Fruit fly (Drosophila melanogaster) whole organism, embryonic: ENCODE measurements around the gene CG2147.

Source experiments
- Awh ChIP-seq: fragments of 200-800 bp; sonication (Bioruptor generic); IDR thresholded peaks from 2 replicates; pipeline ENCODE4, ENCODE4 v1.3.6; 2022; ENCODE audit warnings: missing biosample characterization, missing genetic modification characterization
- CG10366 ChIP-seq: fragments of 200-800 bp; sonication (Bioruptor generic); IDR thresholded peaks from 2 replicates; pipeline ENCODE4 v1.3.6; 2022; ENCODE audit warnings: missing biosample characterization, missing genetic modification characterization
- CG11504 ChIP-seq: fragments of 200-800 bp; sonication (Bioruptor generic); optimal IDR thresholded peaks from 3 replicates; lab custom pipeline; 2019; ENCODE audit warnings: missing biosample characterization, mild to moderate bottlenecking, missing genetic modification characterization, moderate library complexity
- CG14441 ChIP-seq: fragments of 200-800 bp; sonication (Bioruptor generic); IDR thresholded peaks from 2 replicates; pipeline ENCODE4 v1.3.6; 2022; ENCODE audit warnings: missing biosample characterization, missing genetic modification characterization
- CG15269 ChIP-seq: fragments of 200-800 bp; sonication (Bioruptor generic); optimal IDR thresholded peaks from 2 replicates; lab custom pipeline; 2018; ENCODE audit warnings: missing biosample characterization, mild to moderate bottlenecking, missing genetic modification characterization, moderate library complexity
- CG15514 ChIP-seq: fragments of 200-800 bp; sonication (Bioruptor generic); optimal IDR thresholded peaks from 3 replicates; lab custom pipeline; 2017; ENCODE audit warnings: missing biosample characterization, missing genetic modification characterization, mild to moderate bottlenecking, moderate library complexity, missing genetic modification reagents
- CG17829 ChIP-seq: fragments of 200-800 bp; optimal IDR thresholded peaks from 2 replicates; lab custom pipeline; 2019; ENCODE audit warnings: missing biosample characterization, mild to moderate bottlenecking, missing genetic modification characterization, moderate library complexity
- CG18011 ChIP-seq: fragments of 200-800 bp; sonication (Bioruptor generic); optimal IDR thresholded peaks from 2 replicates; lab custom pipeline; 2017; ENCODE audit warnings: missing biosample characterization, missing genetic modification characterization, mild to moderate bottlenecking, moderate library complexity, missing genotype
- CG18262 ChIP-seq: fragments of 200-800 bp; optimal IDR thresholded peaks from 3 replicates; lab custom pipeline; 2019; ENCODE audit warnings: missing biosample characterization, mild to moderate bottlenecking, missing genetic modification characterization, moderate library complexity
- CG2678 ChIP-seq: fragments of 200-800 bp; sonication (Bioruptor generic); optimal IDR thresholded peaks from 3 replicates; lab custom pipeline; 2019; ENCODE audit warnings: missing biosample characterization, mild to moderate bottlenecking, missing genetic modification characterization, moderate library complexity
- CG2712 ChIP-seq: fragments of 200-800 bp; optimal IDR thresholded peaks from 3 replicates; lab custom pipeline; 2019; ENCODE audit warnings: missing biosample characterization, mild to moderate bottlenecking, missing genetic modification characterization, moderate library complexity
- CG32767 ChIP-seq: fragments of 200-800 bp; sonication (Bioruptor generic); IDR thresholded peaks from 2 replicates; pipeline ENCODE4 v1.3.6; 2022; ENCODE audit warnings: missing biosample characterization, missing genetic modification characterization
- CG32772 ChIP-seq: fragments of 200-800 bp; sonication (Bioruptor generic); IDR thresholded peaks from 2 replicates; pipeline ENCODE4 v1.3.6; 2022; ENCODE audit warnings: missing biosample characterization, missing genetic modification characterization
- CG33213 ChIP-seq: fragments of 200-800 bp; sonication (Bioruptor generic); optimal IDR thresholded peaks from 3 replicates; lab custom pipeline; 2016; ENCODE audit warnings: missing biosample characterization, missing genetic modification characterization
- CG6689 ChIP-seq: fragments of 200-800 bp; sonication (Bioruptor generic); IDR thresholded peaks from 2 replicates; pipeline ENCODE4 v1.3.6; 2022; ENCODE audit warnings: missing biosample characterization, missing genetic modification characterization
- CG7357 ChIP-seq: fragments of 200-800 bp; sonication (Bioruptor generic); IDR thresholded peaks from 3 replicates; pipeline ENCODE4 v1.3.6; 2022; ENCODE audit warnings: missing biosample characterization, missing genetic modification characterization
- CG7839 ChIP-seq: fragments of 200-800 bp; sonication (Bioruptor generic); optimal IDR thresholded peaks from 3 replicates; lab custom pipeline; 2018; ENCODE audit warnings: missing biosample characterization, mild to moderate bottlenecking, missing genetic modification characterization, moderate library complexity
- CG8388 ChIP-seq: fragments of 200-800 bp; sonication (Bioruptor generic); optimal IDR thresholded peaks from 2 replicates; lab custom pipeline; 2019; ENCODE audit warnings: missing biosample characterization, mild to moderate bottlenecking, missing genetic modification characterization, moderate library complexity
- CrebB ChIP-seq: fragments of 200-800 bp; sonication (Bioruptor generic); optimal IDR thresholded peaks from 3 replicates; lab custom pipeline; 2018; ENCODE audit warnings: missing biosample characterization, mild to moderate bottlenecking, missing genetic modification characterization
- E2f2 ChIP-seq: fragments of 200-800 bp; sonication (Bioruptor generic); IDR thresholded peaks from 2 replicates; pipeline ENCODE4 v1.3.6; 2022; ENCODE audit warnings: missing biosample characterization, missing genetic modification characterization
- ERR ChIP-seq: fragments of 200-800 bp; sonication (Bioruptor generic); optimal IDR thresholded peaks from 2 replicates; lab custom pipeline; 2016; ENCODE audit warnings: missing biosample characterization, missing genetic modification characterization
- Fer2 ChIP-seq: fragments of 200-800 bp; sonication (Bioruptor generic); optimal IDR thresholded peaks from 2 replicates; lab custom pipeline; 2018; ENCODE audit warnings: missing biosample characterization, mild to moderate bottlenecking, missing genetic modification characterization, moderate library complexity
- H2.0 ChIP-seq: fragments of 200-800 bp; sonication (Bioruptor generic); IDR thresholded peaks from 2 replicates; pipeline ENCODE4 v1.3.6; 2022; ENCODE audit warnings: missing biosample characterization, missing genetic modification characterization
- Hr51 ChIP-seq, 2 experiments: fragments of 200-800 bp; sonication (Bioruptor generic); optimal IDR thresholded peaks; 2 replicates in 1 of 2; 3 replicates in 1 of 2; lab custom pipeline; 2016 to 2018; ENCODE audit warnings: missing biosample characterization in 2 of 2, missing genetic modification characterization in 2 of 2, mild to moderate bottlenecking in 1 of 2, moderate library complexity in 1 of 2
- Neu2 ChIP-seq: fragments of 200-800 bp; sonication (Bioruptor generic); optimal IDR thresholded peaks from 3 replicates; lab custom pipeline; 2016; ENCODE audit warnings: missing biosample characterization, missing genetic modification characterization, borderline replicate concordance
- Ravus ChIP-seq: fragments of 200-800 bp; sonication (Bioruptor generic); IDR thresholded peaks from 2 replicates; pipeline ENCODE4 v1.3.6; 2022; ENCODE audit warnings: missing biosample characterization, missing genetic modification characterization
- Rx ChIP-seq: fragments of 200-800 bp; sonication (Bioruptor generic); IDR thresholded peaks from 2 replicates; pipeline ENCODE4 v1.3.6; 2022; ENCODE audit warnings: missing biosample characterization, missing genetic modification characterization
- Sox102F ChIP-seq: fragments of 200-800 bp; sonication (Bioruptor generic); optimal IDR thresholded peaks from 2 replicates; lab custom pipeline; 2018; ENCODE audit warnings: missing biosample characterization, mild to moderate bottlenecking, missing genetic modification characterization, moderate library complexity
- Xrp1 ChIP-seq: fragments of 200-800 bp; sonication (Bioruptor generic); IDR thresholded peaks from 2 replicates; pipeline ENCODE4 v1.3.6; 2022; ENCODE audit warnings: missing biosample characterization, missing genetic modification characterization
- ci ChIP-seq: fragments of 200-800 bp; sonication (Bioruptor generic); IDR thresholded peaks from 3 replicates; pipeline ENCODE4 v1.3.6; 2022; ENCODE audit warnings: missing biosample characterization, missing genetic modification characterization
- dan ChIP-seq: fragments of 200-800 bp; sonication (Bioruptor generic); IDR thresholded peaks from 2 replicates; pipeline ENCODE4 v1.3.6; 2022; ENCODE audit warnings: missing biosample characterization, missing genetic modification characterization
- dysf ChIP-seq: fragments of 200-800 bp; sonication (Bioruptor generic); IDR thresholded peaks from 3 replicates; pipeline ENCODE4 v1.3.6; 2022; ENCODE audit warnings: missing biosample characterization, missing genetic modification characterization
- ems ChIP-seq: fragments of 200-800 bp; sonication (Bioruptor generic); optimal IDR thresholded peaks from 3 replicates; lab custom pipeline; 2016; ENCODE audit warnings: missing biosample characterization, missing genetic modification characterization
- eve ChIP-seq, 2 experiments: fragments of >200 bp; optimal IDR thresholded peaks; 2 replicates each; lab custom pipeline; 2017; ENCODE audit warnings: missing biosample characterization in 2 of 2, missing genetic modification characterization in 2 of 2
- gcm ChIP-seq: fragments of 200-800 bp; sonication (Bioruptor generic); optimal IDR thresholded peaks from 2 replicates; lab custom pipeline; 2019; ENCODE audit warnings: missing biosample characterization, mild to moderate bottlenecking, missing genetic modification characterization, moderate library complexity
- lmd ChIP-seq: fragments of 200-800 bp; sonication (Bioruptor generic); IDR thresholded peaks from 2 replicates; pipeline ENCODE4 v1.3.6; 2022; ENCODE audit warnings: missing biosample characterization, missing genetic modification characterization
- lov ChIP-seq, 2 experiments: fragments of 200-800 bp in 1 of 2; fragments of >200 bp in 1 of 2; sonication (Bioruptor generic) in 1 of 2; IDR thresholded peaks in 1 of 2; optimal IDR thresholded peaks in 1 of 2; 2 replicates in 1 of 2; 3 replicates in 1 of 2; pipeline versions ENCODE4 v1.3.6 to Lab custom; 2017 to 2022; ENCODE audit warnings: missing biosample characterization in 1 of 2, missing genetic modification characterization in 1 of 2
- pan ChIP-seq, 4 experiments: fragments of >200 bp in 3 of 4; fragments of 200-800 bp in 1 of 4; sonication (Bioruptor generic) in 1 of 4; optimal IDR thresholded peaks in 3 of 4; IDR thresholded peaks in 1 of 4; 2 replicates each; pipeline versions ENCODE4 v1.3.6 to Lab custom; 2017 to 2022; ENCODE audit warnings: missing biosample characterization in 2 of 4, missing genetic modification characterization in 2 of 4, mixed read lengths in 1 of 4
- prd ChIP-seq, 3 experiments: fragments of >200 bp in 2 of 3; fragments of 200-800 bp in 1 of 3; sonication (Bioruptor generic) in 1 of 3; optimal IDR thresholded peaks in 2 of 3; IDR thresholded peaks in 1 of 3; 2 replicates in 2 of 3; 3 replicates in 1 of 3; pipeline versions ENCODE4 v1.3.6 to Lab custom; 2017 to 2022; ENCODE audit warnings: missing biosample characterization in 1 of 3, missing genetic modification characterization in 1 of 3
- ranshi ChIP-seq: fragments of 200-800 bp; sonication (Bioruptor generic); IDR thresholded peaks from 2 replicates; pipeline ENCODE4 v1.3.6; 2022; ENCODE audit warnings: missing biosample characterization, missing genetic modification characterization
- row ChIP-seq: fragments of 200-800 bp; sonication (Bioruptor generic); IDR thresholded peaks from 3 replicates; pipeline ENCODE4 v1.3.6; 2022; ENCODE audit warnings: missing biosample characterization, missing genetic modification characterization
- sens ChIP-seq: fragments of 200-800 bp; sonication (Bioruptor generic); peaks from one replicate; lab custom pipeline; 2016; ENCODE audit warnings: missing biosample characterization, missing genetic modification characterization
- seq ChIP-seq: fragments of 200-800 bp; sonication (Bioruptor generic); IDR thresholded peaks from 2 replicates; pipeline ENCODE4 v1.3.6; 2022; ENCODE audit warnings: missing biosample characterization, missing genetic modification characterization
- slbo ChIP-seq: fragments of 200-800 bp; sonication (Bioruptor generic); IDR thresholded peaks from 2 replicates; pipeline ENCODE4 v1.3.6; 2022; ENCODE audit warnings: missing biosample characterization, missing genetic modification characterization
- tgo ChIP-seq: fragments of 200-800 bp; sonication (Bioruptor generic); IDR thresholded peaks from 3 replicates; pipeline ENCODE4 v1.3.6; 2022; ENCODE audit warnings: missing biosample characterization, missing genetic modification characterization
- vvl ChIP-seq: fragments of 200-800 bp; sonication (Bioruptor generic); IDR thresholded peaks from 2 replicates; pipeline ENCODE4 v1.3.6; 2022; ENCODE audit warnings: missing biosample characterization, missing genetic modification characterization
- zen ChIP-seq: fragments of 200-800 bp; sonication (Bioruptor generic); optimal IDR thresholded peaks from 3 replicates; lab custom pipeline; 2018; ENCODE audit warnings: missing biosample characterization, mild to moderate bottlenecking, missing genetic modification characterization, moderate library complexity

Gene CG2147

DNA sequence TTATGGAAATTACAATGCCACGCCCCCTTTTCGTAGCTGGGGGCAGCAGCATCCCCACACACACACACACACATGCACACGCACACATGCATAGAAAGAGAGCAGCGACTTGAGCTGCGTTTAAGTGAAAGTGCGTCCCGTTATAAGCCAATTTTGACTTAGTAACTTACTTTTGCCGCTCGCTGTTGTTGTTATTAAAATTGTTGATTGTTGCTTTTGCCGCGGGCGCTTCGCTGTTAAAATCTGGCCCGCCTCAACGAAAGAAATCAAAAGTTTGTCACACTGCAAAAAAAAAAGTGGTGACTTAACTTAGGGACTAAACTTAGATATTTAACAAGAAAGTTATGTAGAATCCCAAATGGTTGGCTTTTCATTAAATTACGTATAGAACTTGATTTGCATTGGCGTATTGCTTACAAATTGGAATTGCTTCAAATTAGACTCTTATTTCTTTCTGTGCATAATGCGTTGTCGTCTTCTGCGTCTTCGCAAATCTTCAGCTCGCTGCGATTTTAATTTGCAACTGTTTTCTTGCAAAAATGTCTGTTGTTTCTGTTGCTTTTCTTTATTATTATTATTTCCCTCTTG is 14.3 kb downstream of the CG2147 start:
- TF ChIP-seq lov (optimal IDR thresholded peaks at IDR 0.05; lab: Kevin White, UChicago), result no peak
- TF ChIP-seq lov (GFP tag; IDR thresholded peaks at IDR 0.05; lab: Robert Waterston, UW), result no peak
- 0 out of 3 replicates have a peak, but pooled peaks have one; percentile 13 for TF ChIP-seq dysf
- peak; percentile 36 for TF ChIP-seq Sox102F (GFP tag; lab: Kevin White, UChicago)
- no peak for TF ChIP-seq zen (tag; lab: Kevin White, UChicago)
- 0 out of 3 replicates have a peak, but pooled peaks have one; percentile 27 for TF ChIP-seq tgo (GFP tag; lab: Robert Waterston, UW)
- peak; percentile 43; the same call in 1 of the 2 replicates for TF ChIP-seq H2.0
- TF ChIP-seq CG32772 (GFP tag; lab: Robert Waterston, UW), result 0 out of 2 replicates have a peak, but pooled peaks have one; percentile 27
- no peak for TF ChIP-seq ranshi
- no peak for TF ChIP-seq CG2712 (tag; lab: Kevin White, UChicago)
- peak; percentile 48; the same call in 1 of the 2 replicates for TF ChIP-seq Xrp1 (GFP tag; lab: Robert Waterston, UW)
- peak; percentile 23 for TF ChIP-seq CG8388 (GFP tag; lab: Kevin White, UChicago)
- TF ChIP-seq CG11504 (tag; lab: Kevin White, UChicago), result peak; percentile 50
- TF ChIP-seq CG15514 (GFP tag; lab: Kevin White, UChicago), result no peak
- TF ChIP-seq Rx, result 0 out of 2 replicates have a peak, but pooled peaks have one; percentile 6
- TF ChIP-seq CG2678 (tag; lab: Kevin White, UChicago), result peak; percentile 42
- TF ChIP-seq ems (GFP tag; lab: Kevin White, UChicago), result no peak
- TF ChIP-seq CG18011 (GFP tag; lab: Kevin White, UChicago), result no peak
- 0 out of 2 replicates have a peak, but pooled peaks have one; percentile 25 for TF ChIP-seq Awh
- TF ChIP-seq CG6689, result 0 out of 2 replicates have a peak, but pooled peaks have one; percentile 29
- no peak for TF ChIP-seq eve (GFP tag; optimal IDR thresholded peaks at IDR 0.05; lab: Kevin White, UChicago)
- no peak for TF ChIP-seq pan (optimal IDR thresholded peaks at IDR 0.05; lab: Kevin White, UChicago)
- peak in 1 of 2 experiments; percentile 33 for TF ChIP-seq pan (GFP tag; optimal IDR thresholded peaks at IDR 0.05 in 1 of 2, IDR thresholded peaks at IDR 0.05 in 1 of 2)
- peak; percentile 27; the same call in 1 of the 2 replicates for TF ChIP-seq CG10366 (GFP tag; lab: Robert Waterston, UW)
- TF ChIP-seq slbo (GFP tag; lab: Robert Waterston, UW), result peak; percentile 41; the same call in 1 of the 2 replicates
- TF ChIP-seq gcm, result no peak
- TF ChIP-seq dan (GFP tag; lab: Robert Waterston, UW), result no peak
- TF ChIP-seq row (GFP tag; lab: Robert Waterston, UW), result peak; percentile 31; the same call in 1 of the 3 replicates
- peak; percentile 13; the same call in 1 of the 2 replicates for TF ChIP-seq CG14441
- no peak for TF ChIP-seq CrebB (tag; lab: Kevin White, UChicago)
- TF ChIP-seq Ravus (GFP tag; lab: Robert Waterston, UW), result no peak
- peak; percentile 62 for TF ChIP-seq sens
- peak; percentile 2 for TF ChIP-seq CG15269
- peak; percentile 23; the same call in 1 of the 2 replicates for TF ChIP-seq lmd (GFP tag; lab: Robert Waterston, UW)
- TF ChIP-seq vvl (GFP tag; lab: Robert Waterston, UW), result peak; percentile 42; the same call in 1 of the 2 replicates
- TF ChIP-seq CG32767, result 0 out of 2 replicates have a peak, but pooled peaks have one; percentile 21
- peak; percentile 4 for TF ChIP-seq CG7839 (tag; lab: Kevin White, UChicago)
- peak in 1 of 2 experiments; percentile 38 for TF ChIP-seq Hr51 (GFP tag; optimal IDR thresholded peaks at IDR 0.05; lab: Kevin White, UChicago)
- no peak for TF ChIP-seq ERR
- peak; percentile 67; the same call in 2 of the 3 replicates for TF ChIP-seq ci
- TF ChIP-seq prd (optimal IDR thresholded peaks at IDR 0.05; lab: Kevin White, UChicago), result no peak
- TF ChIP-seq prd (GFP tag; IDR thresholded peaks at IDR 0.05; lab: Robert Waterston, UW), result peak; percentile 55; the same call in 2 of the 3 replicates
- TF ChIP-seq CG7357 (GFP tag; lab: Robert Waterston, UW), result no peak
- peak; percentile 13; the same call in 1 of the 2 replicates for TF ChIP-seq E2f2
- TF ChIP-seq CG33213 (GFP tag; lab: Kevin White, UChicago), result no peak
- TF ChIP-seq CG18262 (tag; lab: Kevin White, UChicago), result no peak
- TF ChIP-seq CG17829 (tag; lab: Kevin White, UChicago), result no peak
- TF ChIP-seq Fer2, result no peak
- 0 out of 2 replicates have a peak, but pooled peaks have one; percentile 31 for TF ChIP-seq seq (GFP tag; lab: Robert Waterston, UW)
- no peak for TF ChIP-seq Neu2 (GFP tag; lab: Kevin White, UChicago)
